Fruit fly (Drosophila melanogaster) S2 (cell line): Measurements from ENCODE around the gene CG11454.

Experiments
- CG8478 ChIP-seq: fragments of >200 bp; optimal IDR thresholded peaks from 2 replicates; lab custom pipeline; 2018
- CTCF ChIP-seq, 2 experiments: fragments of >200 bp; optimal IDR thresholded peaks; 2 replicates each; lab custom pipeline; 2018

dm6 chr2L:136131-136426, 7.0 kb upstream of the CG11454 start:
- TF ChIP-seq CG8478 (lab: Kevin White, UChicago), result no peak
- no peak for TF ChIP-seq CTCF (optimal IDR thresholded peaks at IDR 0.05; lab: Kevin White, UChicago)
